Worm (Caenorhabditis elegans) whole organism, L1 larva: ENCODE data around the gene srd-56.

Source experiments
- ama-1 ChIP-seq: fragments of 150-350 bp; optimal IDR thresholded peaks from 2 replicates; lab custom pipeline; 2014
- blmp-1 ChIP-seq: fragments of 150-350 bp; optimal IDR thresholded peaks from 2 replicates; lab custom pipeline; 2014; ENCODE audit warnings: missing biosample characterization, missing genetic modification characterization
- ceh-82 ChIP-seq, 3 experiments: fragments of 150-350 bp in 1 of 3; sonication (generic microtip) in 2 of 3; optimal IDR thresholded peaks; 2 replicates each; lab custom pipeline; 2014 to 2017; ENCODE audit warnings: missing biosample characterization in 3 of 3, missing genetic modification characterization in 3 of 3
- ces-1 ChIP-seq: fragments of 150-350 bp; optimal IDR thresholded peaks from 2 replicates; lab custom pipeline; 2014; ENCODE audit warnings: missing biosample characterization, missing genetic modification reagents, missing genetic modification characterization
- elt-3 ChIP-seq, 6 experiments: fragments of 150-350 bp in 1 of 6; sonication (generic microtip); optimal IDR thresholded peaks; 2 replicates each; lab custom pipeline; 2017 to 2018; ENCODE audit warnings: missing biosample characterization in 6 of 6, missing genetic modification characterization in 6 of 6, inconsistent platforms in 1 of 6
- hlh-4 ChIP-seq: sonication (generic microtip); optimal IDR thresholded peaks from 2 replicates; lab custom pipeline; 2016; ENCODE audit warnings: mild to moderate bottlenecking, missing genetic modification characterization, missing compliant biosample characterization
- skn-1 ChIP-seq: fragments of 150-350 bp; optimal IDR thresholded peaks from 2 replicates; lab custom pipeline; 2014; ENCODE audit warnings: missing biosample characterization, missing genetic modification characterization
- sox-4 ChIP-seq: sonication (generic microtip); optimal IDR thresholded peaks from 2 replicates; lab custom pipeline; 2016; ENCODE audit warnings: missing genetic modification characterization, missing compliant biosample characterization
- swsn-7 ChIP-seq: sonication (generic microtip); optimal IDR thresholded peaks from 2 replicates; lab custom pipeline; 2016; ENCODE audit warnings: missing genetic modification characterization, missing compliant biosample characterization
- unc-62 ChIP-seq: fragments of 150-350 bp; optimal IDR thresholded peaks from 2 replicates; lab custom pipeline; 2014; ENCODE audit warnings: missing biosample characterization, missing genetic modification reagents, missing genetic modification characterization
- zip-4 ChIP-seq: fragments of 200-800 bp; sonication (Bioruptor generic); optimal IDR thresholded peaks from 2 replicates; lab custom pipeline; 2018; ENCODE audit warnings: mild to moderate bottlenecking, missing genetic modification characterization, moderate library complexity, missing compliant biosample characterization

ce11 chrII:7166768-7167167 is 36.2 kb downstream of the srd-56 start:
- TF ChIP-seq swsn-7 (tag; lab: Kevin White, UChicago) (no peak), sox-4 (no peak), ceh-82 (tag; optimal IDR thresholded peaks at IDR 0.05; lab: Kevin White, UChicago) (no peak), ces-1 (GFP tag; lab: Kevin White, UChicago) (no peak), skn-1 (tag; lab: Kevin White, UChicago) (no peak), elt-3 (tag; optimal IDR thresholded peaks at IDR 0.05; lab: Kevin White, UChicago) (no peak), blmp-1 (tag; lab: Kevin White, UChicago) (no peak), zip-4 (GFP tag; lab: Kevin White, UChicago) (no peak), unc-62 (no peak), hlh-4 (tag; lab: Kevin White, UChicago) (no peak), ama-1 (lab: Kevin White, UChicago) (no peak)
